Fruit fly (Drosophila melanogaster): ENCODE measurements around the gene CG34408.
A peak's percentile ranks its signal among the peaks of the same experiment; 100 is the strongest.

DNA sequence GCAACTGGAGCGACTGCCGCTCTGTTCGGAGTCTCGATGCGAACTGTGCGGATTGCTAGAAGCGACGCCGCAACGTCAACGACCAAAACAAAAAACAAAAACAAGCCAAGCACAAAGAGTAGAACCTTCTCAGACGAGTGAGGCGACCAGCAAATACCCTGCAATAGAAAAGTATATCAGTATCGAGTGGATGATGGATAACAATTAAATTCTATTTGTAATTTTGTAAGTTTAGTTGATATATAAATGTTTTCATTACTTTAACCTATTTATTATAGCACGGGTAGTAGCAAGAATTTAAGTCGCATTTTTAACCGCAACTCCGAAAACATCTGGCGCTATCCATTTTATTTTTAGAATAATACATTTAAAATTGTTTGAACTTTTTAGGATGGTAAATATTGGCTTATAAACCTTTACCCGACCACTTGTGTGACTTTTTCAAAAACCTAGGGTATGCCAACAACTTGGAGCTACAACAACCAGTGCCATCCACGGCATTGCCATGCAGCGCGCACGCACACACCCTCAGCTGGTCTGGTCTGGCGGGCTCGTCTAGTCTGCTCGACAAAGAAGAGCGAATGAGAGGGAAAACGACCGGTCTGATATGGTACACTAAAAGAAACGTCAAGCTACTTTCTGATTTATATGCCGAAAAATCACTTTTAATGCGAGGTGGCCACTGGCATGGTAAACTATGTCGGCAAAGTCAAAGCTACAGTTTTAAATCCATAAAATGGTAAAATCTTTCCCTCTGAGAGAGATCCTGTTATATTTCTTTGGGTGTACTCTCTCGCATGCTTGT lies 45.5 kb downstream of the CG34408 start, which contains the start of gene CG12643:
- TF ChIP-seq fd59A (GFP tag; optimal IDR thresholded peaks at IDR 0.05) (peak; percentile 87), Lpt (GFP tag; optimal IDR thresholded peaks at IDR 0.05) (peak; percentile 96)

All from whole organism, prepupa.